Worm (Caenorhabditis elegans): ENCODE data around the gene F25G6.8.

DNA sequence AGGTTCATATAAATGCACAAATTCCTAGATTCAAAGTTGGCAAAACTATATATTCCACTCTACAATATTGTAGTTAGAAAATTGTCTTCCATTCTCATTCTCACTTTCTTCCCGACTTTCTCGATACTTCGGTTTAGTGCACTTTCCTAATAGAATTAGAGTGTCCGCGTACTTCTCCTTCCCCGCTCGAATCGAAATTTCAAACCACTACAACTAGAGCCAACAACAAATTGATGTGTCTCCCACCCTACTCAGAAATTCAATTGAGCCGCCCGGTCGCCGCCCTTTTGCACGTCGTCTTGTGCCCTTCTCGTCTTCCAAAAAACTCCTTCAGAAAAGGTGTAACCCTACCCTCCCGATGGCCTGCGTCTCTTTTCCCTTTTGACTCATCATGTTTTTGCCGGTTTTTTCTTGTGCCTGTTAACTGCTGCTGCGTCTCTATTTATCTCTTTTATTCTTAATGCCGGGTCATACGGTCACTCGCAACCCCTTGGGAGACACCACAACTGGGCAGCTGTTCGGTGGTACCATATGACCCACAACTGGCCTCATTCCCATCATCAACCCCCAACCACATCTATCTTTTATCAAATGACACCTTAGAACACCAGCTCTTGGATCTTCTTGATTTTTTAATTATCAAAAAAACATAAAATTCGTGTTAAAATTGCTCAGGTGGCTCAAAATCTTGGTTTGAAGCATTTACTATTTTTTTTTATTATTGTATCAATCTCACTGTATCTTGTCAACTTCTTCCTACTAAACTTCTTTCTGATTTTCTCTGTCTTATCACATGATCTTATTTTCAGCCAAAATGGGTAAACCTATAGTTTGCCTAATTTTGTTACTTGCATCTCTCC is 29.4 kb upstream of the F25G6.8 start, which contains the start of gene tag-196:
- TF ChIP-seq jun-1 (tag; optimal IDR thresholded peaks at IDR 0.05) (no peak), unc-62 (GFP tag; optimal IDR thresholded peaks at IDR 0.05) (no peak), nhr-11 (tag; optimal IDR thresholded peaks at IDR 0.05) (no peak), ces-1 (GFP tag; optimal IDR thresholded peaks at IDR 0.05) (no peak)

Measured in whole organism, L1 larva.